Fruit fly (Drosophila melanogaster): Measurements from ENCODE around the gene CG5611.

The CG5611 gene

dm6 chr3R:27636010-27636584, at the start of gene CG5611, which contains the start of gene Mtl:
TSS of gene CG5611 (minus strand) at chr3R:27636060.
TSS of gene Mtl (plus strand) at chr3R:27636412.
- peak; percentile 100 for TF ChIP-seq CG17801 (GFP tag; optimal IDR thresholded peaks at IDR 0.05; ENCODE audit: partially characterized antibody)

dm6 chr3R:27685539-27686012, 49.7 kb upstream of the CG5611 start, which contains the start of gene CG12880:
TSS of gene CG12880 (plus strand) at chr3R:27685962.
- TF ChIP-seq CG17801 (GFP tag; optimal IDR thresholded peaks at IDR 0.05; ENCODE audit: partially characterized antibody) = no peak

dm6 chr3R:27685074-27685473, 49.2 kb upstream of the CG5611 start:
- no peak for TF ChIP-seq CG17801 (GFP tag; optimal IDR thresholded peaks at IDR 0.05; ENCODE audit: partially characterized antibody)

dm6 chr3R:27681799-27682198, 45.9 kb upstream of the CG5611 start, which contains the start of gene Sce:
TSS of gene Sce (minus strand) at chr3R:27682029.
- no peak for TF ChIP-seq CG17801 (GFP tag; optimal IDR thresholded peaks at IDR 0.05; ENCODE audit: partially characterized antibody)

dm6 chr3R:27679667-27680066, 43.8 kb upstream of the CG5611 start:
- no peak for TF ChIP-seq CG17801 (GFP tag; optimal IDR thresholded peaks at IDR 0.05; ENCODE audit: partially characterized antibody)

- no peak for TF ChIP-seq CG17801 (GFP tag; optimal IDR thresholded peaks at IDR 0.05; ENCODE audit: partially characterized antibody)
These were observed 43.2 kb upstream of the CG5611 start, which contains the start of gene CG12883 for dm6 chr3R:27679019-27679418. TSS of gene CG12883 (plus strand) at chr3R:27679291.

- peak; percentile 72 for TF ChIP-seq CG17801 (GFP tag; optimal IDR thresholded peaks at IDR 0.05; ENCODE audit: partially characterized antibody)
These were observed 41.4 kb upstream of the CG5611 start, which contains the start of gene Hsdl2 for dm6 chr3R:27677174-27677726. TSS of gene Hsdl2 (plus strand) at chr3R:27677522.

dm6 chr3R:27662857-27663256, 27.0 kb upstream of the CG5611 start:
- TF ChIP-seq CG17801 (GFP tag; optimal IDR thresholded peaks at IDR 0.05; ENCODE audit: partially characterized antibody) = no peak

dm6 chr3R:27661971-27662489, 26.2 kb upstream of the CG5611 start, which contains the start of gene unc80:
TSS of gene unc80 (plus strand) at chr3R:27662439.
- TF ChIP-seq CG17801 (GFP tag; optimal IDR thresholded peaks at IDR 0.05; ENCODE audit: partially characterized antibody) = no peak

dm6 chr3R:27661389-27661788, 25.5 kb upstream of the CG5611 start:
- no peak for TF ChIP-seq CG17801 (GFP tag; optimal IDR thresholded peaks at IDR 0.05; ENCODE audit: partially characterized antibody)

dm6 chr3R:27660127-27660579, 24.3 kb upstream of the CG5611 start, which contains the start of gene Mlc1:
TSS of gene Mlc1 (minus strand) at chr3R:27660177.
- TF ChIP-seq CG17801 (GFP tag; optimal IDR thresholded peaks at IDR 0.05; ENCODE audit: partially characterized antibody) = no peak

- TF ChIP-seq CG17801 (GFP tag; optimal IDR thresholded peaks at IDR 0.05; ENCODE audit: partially characterized antibody) = no peak
These were observed 21.1 kb upstream of the CG5611 start, which contains the start of gene tau for dm6 chr3R:27656686-27657535. TSS of gene tau (minus strand) at chr3R:27656996.

dm6 chr3R:27655109-27655508, 19.2 kb upstream of the CG5611 start:
- no peak for TF ChIP-seq CG17801 (GFP tag; optimal IDR thresholded peaks at IDR 0.05; ENCODE audit: partially characterized antibody)

- TF ChIP-seq CG17801 (GFP tag; optimal IDR thresholded peaks at IDR 0.05; ENCODE audit: partially characterized antibody) = no peak
These were observed 16.4 kb upstream of the CG5611 start, which contains the start of gene RpS10a for dm6 chr3R:27652156-27652810. TSS of gene RpS10a (plus strand) at chr3R:27652760.

Data from ovary, adult (tissue).